Worm (Caenorhabditis elegans): Measurements from ENCODE around the gene C05D11.5.

The C05D11.5 gene

DNA sequence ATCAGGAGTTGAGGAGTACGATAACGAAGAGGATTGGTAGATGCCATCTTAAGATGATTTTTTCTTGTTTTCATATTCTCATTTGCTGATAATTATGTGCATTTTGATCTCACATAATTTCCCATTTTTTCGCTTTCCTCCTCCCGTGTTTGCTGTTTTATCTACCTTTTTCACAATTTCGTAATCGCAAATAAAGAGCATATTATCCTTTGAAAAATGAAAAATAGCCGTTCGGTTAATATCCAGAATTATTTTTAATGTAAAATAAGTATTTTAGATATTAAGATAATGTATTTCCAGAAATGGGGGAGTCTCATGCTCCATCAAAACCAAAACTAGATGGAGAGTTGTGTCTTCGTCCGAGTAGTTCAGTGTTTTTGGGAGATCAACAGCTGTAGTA is 21.1 kb upstream of the C05D11.5 start, which contains the start of gene vps-16:
Gene vps-16 (plus strand): TSS at position 301 of the 400 bp plus-strand sequence.
- TF ChIP-seq tbx-37 (GFP tag; conservative IDR thresholded peaks at IDR 0.05) = no peak
- no peak for TF ChIP-seq ama-1 (optimal IDR thresholded peaks at IDR 0.05)
- no peak for TF ChIP-seq sea-1 (GFP tag; conservative IDR thresholded peaks at IDR 0.05)
- TF ChIP-seq hmg-4 (GFP tag; optimal IDR thresholded peaks at IDR 0.05) = no peak
- no peak for TF ChIP-seq pes-1 (GFP tag; IDR thresholded peaks at IDR 0.05)
- TF ChIP-seq B0310.2 (tag; optimal IDR thresholded peaks at IDR 0.05) = no peak
- no peak for TF ChIP-seq aly-1 (tag; optimal IDR thresholded peaks at IDR 0.05)
- TF ChIP-seq tra-4 (tag; optimal IDR thresholded peaks at IDR 0.05) = no peak
- no peak for TF ChIP-seq ceh-13 (GFP tag; optimal IDR thresholded peaks at IDR 0.05)
- TF ChIP-seq ceh-36 (tag; optimal IDR thresholded peaks at IDR 0.05) = no peak
- no peak for TF ChIP-seq hnd-1 (tag; optimal IDR thresholded peaks at IDR 0.05)
- TF ChIP-seq ets-7 (tag; optimal IDR thresholded peaks at IDR 0.05) = no peak
- TF ChIP-seq hmbx-1 (tag; optimal IDR thresholded peaks at IDR 0.05) = no peak
- no peak for TF ChIP-seq tbx-11 (GFP tag; IDR thresholded peaks at IDR 0.05)
- no peak for TF ChIP-seq F13C5.2 (tag; optimal IDR thresholded peaks at IDR 0.05)
- no peak for TF ChIP-seq scrt-1 (GFP tag; IDR thresholded peaks at IDR 0.05)
- no peak for TF ChIP-seq flt-1 (GFP tag; IDR thresholded peaks at IDR 0.05)

DNA sequence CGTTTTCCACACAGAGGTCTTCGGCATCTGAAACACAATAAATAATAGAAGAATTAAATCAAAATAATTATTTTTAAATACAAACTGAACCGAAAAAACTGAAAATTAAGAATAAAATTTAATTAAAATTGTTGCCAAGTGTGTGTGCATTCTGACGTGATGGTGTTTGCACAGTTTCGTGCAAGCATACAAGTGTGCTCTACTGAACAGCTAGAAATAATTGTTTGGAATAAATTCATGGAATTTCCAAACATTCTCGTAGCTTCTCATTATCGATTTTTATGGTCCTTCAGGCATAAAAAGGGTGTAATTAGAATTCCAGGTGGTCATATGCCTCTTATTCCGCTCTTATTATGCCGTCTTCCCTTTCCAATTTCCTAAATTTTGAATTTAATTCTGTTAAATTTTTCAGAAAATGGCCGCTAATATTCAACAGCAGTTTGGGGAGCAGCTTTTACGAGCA is 20.0 kb upstream of the C05D11.5 start, which contains the start of the genes mrps-17 and txdc-9:
Gene mrps-17 (minus strand): TSS at position 33 of the 463 bp plus-strand sequence.
Gene txdc-9 (plus strand): TSS at position 413 of the 463 bp plus-strand sequence.
- TF ChIP-seq pes-1 (GFP tag; IDR thresholded peaks at IDR 0.05) (no peak), ets-7 (tag; optimal IDR thresholded peaks at IDR 0.05) (no peak), scrt-1 (GFP tag; IDR thresholded peaks at IDR 0.05) (no peak), tbx-11 (GFP tag; IDR thresholded peaks at IDR 0.05) (no peak), F13C5.2 (tag; optimal IDR thresholded peaks at IDR 0.05) (peak; percentile 67), aly-1 (tag; optimal IDR thresholded peaks at IDR 0.05) (no peak), tbx-37 (GFP tag; conservative IDR thresholded peaks at IDR 0.05) (no peak), flt-1 (GFP tag; IDR thresholded peaks at IDR 0.05) (0 out of 2 replicates have a peak, but pooled peaks have one; percentile 38), ceh-36 (tag; optimal IDR thresholded peaks at IDR 0.05) (no peak), B0310.2 (tag; optimal IDR thresholded peaks at IDR 0.05) (no peak)

DNA sequence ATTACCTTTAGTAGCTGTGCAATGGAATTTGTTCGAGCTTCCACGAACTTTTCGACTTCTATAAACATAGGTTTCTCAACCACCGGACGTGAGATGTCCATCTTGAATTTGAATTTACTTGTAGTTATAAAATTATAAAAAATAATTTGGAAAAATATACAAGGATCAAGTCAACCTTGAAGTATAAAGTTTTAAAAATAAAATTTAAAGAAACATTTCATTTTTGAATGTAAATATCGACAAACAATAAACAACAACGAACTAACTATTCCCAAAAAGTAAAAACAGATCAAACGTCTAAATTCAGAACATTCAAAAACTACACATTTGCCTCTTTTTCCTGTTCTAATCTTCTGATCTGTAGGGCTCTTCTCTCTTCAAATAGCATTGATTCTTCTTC is 19.0 kb upstream of the C05D11.5 start, which contains the start of gene popl-1:
Gene popl-1 (minus strand): TSS at position 101 of the 400 bp plus-strand sequence.
- TF ChIP-seq F13C5.2 (tag; optimal IDR thresholded peaks at IDR 0.05) (no peak), ceh-13 (GFP tag; optimal IDR thresholded peaks at IDR 0.05) (no peak), flt-1 (GFP tag; IDR thresholded peaks at IDR 0.05) (no peak), ets-7 (tag; optimal IDR thresholded peaks at IDR 0.05) (no peak), tra-4 (tag; optimal IDR thresholded peaks at IDR 0.05) (no peak), ceh-36 (tag; optimal IDR thresholded peaks at IDR 0.05) (no peak), pes-1 (GFP tag; IDR thresholded peaks at IDR 0.05) (no peak), hmbx-1 (tag; optimal IDR thresholded peaks at IDR 0.05) (no peak), ama-1 (optimal IDR thresholded peaks at IDR 0.05) (no peak), tbx-37 (GFP tag; conservative IDR thresholded peaks at IDR 0.05) (no peak), B0310.2 (tag; optimal IDR thresholded peaks at IDR 0.05) (no peak)

DNA sequence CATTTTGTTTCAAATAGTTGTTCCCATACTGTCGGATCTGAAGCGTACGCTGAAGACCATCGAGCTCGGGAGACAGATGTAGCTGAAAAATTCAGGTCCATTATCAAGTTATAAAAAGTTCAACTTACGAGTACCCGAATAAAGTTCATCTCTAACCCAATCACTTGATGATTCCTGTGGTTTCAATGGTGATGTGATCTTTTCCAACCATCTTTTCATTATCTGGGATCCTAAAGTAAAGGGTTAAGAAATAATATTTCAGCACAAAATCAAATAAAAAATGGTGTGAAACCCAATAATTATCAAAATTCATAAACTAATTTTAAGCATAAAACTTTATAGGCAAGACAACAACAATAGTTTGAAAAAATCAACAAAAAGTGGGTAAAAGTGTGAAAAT is 15.4 kb upstream of the C05D11.5 start, which contains the start of gene C05D11.8:
Gene C05D11.8 (minus strand): TSS at position 101 of the 400 bp plus-strand sequence.
- TF ChIP-seq ets-7 (tag; optimal IDR thresholded peaks at IDR 0.05) = no peak
- no peak for TF ChIP-seq tbx-11 (GFP tag; IDR thresholded peaks at IDR 0.05)
- no peak for TF ChIP-seq B0310.2 (tag; optimal IDR thresholded peaks at IDR 0.05)
- TF ChIP-seq tra-4 (tag; optimal IDR thresholded peaks at IDR 0.05) = no peak
- no peak for TF ChIP-seq aly-1 (tag; optimal IDR thresholded peaks at IDR 0.05)

DNA sequence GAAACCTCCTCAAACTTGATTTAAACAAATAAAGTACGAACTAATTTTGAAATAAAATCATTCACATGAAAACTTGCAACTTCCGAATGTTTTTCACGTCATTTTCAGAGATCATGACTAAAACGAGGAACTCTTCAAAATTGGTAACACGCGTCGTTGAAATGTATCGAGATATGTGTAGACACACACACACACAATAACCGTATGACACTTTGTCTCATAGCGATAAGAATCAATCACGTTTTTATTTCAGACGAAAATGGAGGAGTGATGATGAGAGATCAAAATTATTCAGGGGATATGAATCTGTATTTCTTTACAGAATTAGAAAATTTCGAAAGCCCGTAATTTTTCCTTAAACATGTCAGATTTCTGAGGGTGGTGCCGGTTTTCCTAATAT is 10.9 kb upstream of the C05D11.5 start:
- TF ChIP-seq ceh-36 (tag; optimal IDR thresholded peaks at IDR 0.05) = no peak
- no peak for TF ChIP-seq tbx-11 (GFP tag; IDR thresholded peaks at IDR 0.05)

DNA sequence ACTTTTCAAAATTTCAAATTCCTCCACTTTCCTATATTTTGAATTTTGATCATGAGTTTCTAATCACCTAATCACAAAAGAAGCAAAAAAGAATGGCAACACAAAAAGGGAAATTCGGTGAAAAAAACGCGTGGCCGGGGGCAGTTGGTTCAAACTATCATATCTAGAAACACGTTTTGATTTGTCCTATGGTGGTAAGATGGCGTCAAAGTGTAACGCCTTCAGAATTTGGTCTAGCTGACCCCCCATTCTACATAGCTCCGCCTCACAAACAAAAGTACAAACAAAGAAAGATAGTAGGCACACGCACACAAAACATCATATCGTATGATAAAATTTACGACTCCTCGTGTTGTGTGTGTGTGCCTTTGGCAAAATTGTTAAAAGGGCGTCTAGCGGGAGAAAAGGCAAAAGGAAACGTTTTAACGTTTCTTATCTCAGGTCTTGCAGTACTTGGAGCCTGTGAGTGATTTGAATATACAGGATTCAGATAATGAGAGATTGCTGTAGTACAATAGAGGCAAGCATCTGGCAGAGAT is 10.2 kb upstream of the C05D11.5 start:
- no peak for TF ChIP-seq ceh-36 (tag; optimal IDR thresholded peaks at IDR 0.05)
- no peak for TF ChIP-seq ets-7 (tag; optimal IDR thresholded peaks at IDR 0.05)

DNA sequence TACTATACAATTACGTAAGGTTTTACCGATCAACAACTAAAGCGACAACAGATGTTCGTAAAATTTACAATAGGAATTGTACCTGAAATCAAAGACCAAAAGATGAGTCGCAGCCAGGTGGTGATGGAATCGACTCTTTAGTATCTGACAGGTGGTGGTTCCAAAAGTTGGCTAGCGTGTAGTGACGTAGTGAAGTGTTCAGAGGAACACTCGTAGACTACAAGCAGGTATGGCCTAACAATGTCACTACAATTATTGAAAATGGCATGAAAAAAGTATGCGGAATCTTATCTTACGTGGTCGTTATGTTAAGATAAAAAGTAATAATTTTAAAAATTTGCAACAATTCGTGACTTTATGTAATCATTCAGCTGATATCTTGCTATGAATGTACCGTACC is 9.7 kb upstream of the C05D11.5 start:
- TF ChIP-seq hnd-1 (tag; optimal IDR thresholded peaks at IDR 0.05) (no peak), ets-7 (tag; optimal IDR thresholded peaks at IDR 0.05) (no peak), ceh-13 (GFP tag; optimal IDR thresholded peaks at IDR 0.05) (no peak), hmg-4 (GFP tag; optimal IDR thresholded peaks at IDR 0.05) (no peak), hmbx-1 (tag; optimal IDR thresholded peaks at IDR 0.05) (no peak), ama-1 (optimal IDR thresholded peaks at IDR 0.05) (no peak), B0310.2 (tag; optimal IDR thresholded peaks at IDR 0.05) (no peak), pes-1 (GFP tag; IDR thresholded peaks at IDR 0.05) (no peak), scrt-1 (GFP tag; IDR thresholded peaks at IDR 0.05) (no peak), F13C5.2 (tag; optimal IDR thresholded peaks at IDR 0.05) (no peak), ceh-36 (tag; optimal IDR thresholded peaks at IDR 0.05) (no peak), tra-4 (tag; optimal IDR thresholded peaks at IDR 0.05) (no peak), sea-1 (GFP tag; conservative IDR thresholded peaks at IDR 0.05) (no peak), flt-1 (GFP tag; IDR thresholded peaks at IDR 0.05) (no peak), aly-1 (tag; optimal IDR thresholded peaks at IDR 0.05) (no peak), tbx-37 (GFP tag; conservative IDR thresholded peaks at IDR 0.05) (no peak), tbx-11 (GFP tag; IDR thresholded peaks at IDR 0.05) (no peak)

DNA sequence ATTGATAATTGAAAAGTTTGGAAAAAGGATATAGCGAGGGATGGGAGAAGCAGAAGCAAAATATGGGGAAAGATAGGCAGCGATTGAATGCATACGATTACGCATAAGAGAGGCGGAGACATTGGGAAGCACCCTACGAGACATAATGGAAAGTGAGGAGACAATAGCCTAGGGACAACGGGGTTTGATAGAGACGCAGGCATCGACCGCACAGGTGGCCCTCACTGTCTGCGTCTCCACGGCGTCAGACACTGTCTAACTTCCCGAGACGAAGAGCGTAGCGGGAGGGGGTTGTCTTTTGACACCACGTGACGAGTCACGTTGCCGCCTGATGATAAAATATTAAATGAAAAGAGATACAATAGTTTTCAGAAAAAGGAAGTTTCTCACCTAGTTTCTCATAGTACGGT is 9.2 kb upstream of the C05D11.5 start:
- no peak for TF ChIP-seq ets-7 (tag; optimal IDR thresholded peaks at IDR 0.05)
- TF ChIP-seq ceh-36 (tag; optimal IDR thresholded peaks at IDR 0.05) = no peak
- TF ChIP-seq pes-1 (GFP tag; IDR thresholded peaks at IDR 0.05) = no peak
- no peak for TF ChIP-seq hmbx-1 (tag; optimal IDR thresholded peaks at IDR 0.05)
- TF ChIP-seq aly-1 (tag; optimal IDR thresholded peaks at IDR 0.05) = no peak
- TF ChIP-seq flt-1 (GFP tag; IDR thresholded peaks at IDR 0.05) = no peak
